Worm (Caenorhabditis elegans): ENCODE measurements around the gene nol-6.
"Not testable (repeated sequence)": the region's sequence is repeated elsewhere in the genome, so short reads cannot be mapped to it uniquely, and the experiment has no call there.

ce11 chrII:1454379-1454778, 17.1 kb upstream of the nol-6 start:
- TF ChIP-seq ztf-23 (GFP tag; IDR thresholded peaks at IDR 0.05); T22C8.4 (GFP tag; IDR thresholded peaks at IDR 0.05); cog-1 (tag; optimal IDR thresholded peaks at IDR 0.05); ref-1 (GFP tag; conservative IDR thresholded peaks at IDR 0.05); ztf-29 (GFP tag; IDR thresholded peaks at IDR 0.05); flt-1 (GFP tag; IDR thresholded peaks at IDR 0.05): not testable (repeated sequence)
- 0 out of 2 replicates have a peak, but pooled peaks have one; percentile 44 for TF ChIP-seq tab-1 (GFP tag; IDR thresholded peaks at IDR 0.05)

Measured in whole organism, midembryonic.